Fruit fly (Drosophila melanogaster) whole organism, embryonic: ENCODE measurements around the gene RpS9.
A peak's percentile ranks its signal among the peaks of the same experiment; 100 is the strongest.

ENCODE experiments used
- Ada2b ChIP-seq: fragments of 200-800 bp; sonication (Bioruptor generic); IDR thresholded peaks from 2 replicates; pipeline ENCODE4 v1.3.6; 2022; ENCODE audit warnings: missing biosample characterization, missing genetic modification characterization
- Blimp-1 ChIP-seq: fragments of 200-800 bp; sonication (Bioruptor generic); optimal IDR thresholded peaks from 3 replicates; lab custom pipeline; 2018; ENCODE audit warnings: missing biosample characterization, missing genetic modification characterization, mild to moderate bottlenecking, moderate library complexity, missing genetic modification reagents
- CG10654 ChIP-seq: fragments of 200-800 bp; sonication (Bioruptor generic); optimal IDR thresholded peaks from 2 replicates; lab custom pipeline; 2016; ENCODE audit warnings: missing biosample characterization, missing genetic modification characterization
- CG11085 ChIP-seq: fragments of 200-800 bp; sonication (Bioruptor generic); IDR thresholded peaks from 2 replicates; pipeline ENCODE4 v1.3.6; 2022; ENCODE audit warnings: missing biosample characterization, missing genetic modification characterization
- CG12769 ChIP-seq: fragments of 200-800 bp; sonication (Bioruptor generic); optimal IDR thresholded peaks from 2 replicates; lab custom pipeline; 2019; ENCODE audit warnings: missing biosample characterization, mild to moderate bottlenecking, missing genetic modification characterization, moderate library complexity
- CG13287 ChIP-seq: fragments of 200-800 bp; sonication (Bioruptor generic); IDR thresholded peaks from 2 replicates; pipeline ENCODE4 v1.3.6; 2022; ENCODE audit warnings: missing biosample characterization, missing genetic modification characterization; ENCODE audit not compliant: partially characterized antibody
- CG13296 ChIP-seq: fragments of 200-800 bp; sonication (Bioruptor generic); optimal IDR thresholded peaks from 3 replicates; lab custom pipeline; 2018; ENCODE audit warnings: missing biosample characterization, mild to moderate bottlenecking, missing genetic modification characterization
- CG14441 ChIP-seq: fragments of 200-800 bp; sonication (Bioruptor generic); IDR thresholded peaks from 2 replicates; pipeline ENCODE4 v1.3.6; 2022; ENCODE audit warnings: missing biosample characterization, missing genetic modification characterization
- CG15514 ChIP-seq: fragments of 200-800 bp; sonication (Bioruptor generic); optimal IDR thresholded peaks from 3 replicates; lab custom pipeline; 2017; ENCODE audit warnings: missing biosample characterization, missing genetic modification characterization, mild to moderate bottlenecking, moderate library complexity, missing genetic modification reagents
- CG16813 ChIP-seq: fragments of 200-800 bp; sonication (Bioruptor generic); IDR thresholded peaks from 3 replicates; pipeline ENCODE4 v1.3.6; 2022; ENCODE audit warnings: missing biosample characterization, missing genetic modification characterization; ENCODE audit not compliant: partially characterized antibody
- CG16863 ChIP-seq: fragments of 200-800 bp; sonication (Bioruptor generic); optimal IDR thresholded peaks from 3 replicates; lab custom pipeline; 2016; ENCODE audit warnings: missing biosample characterization, missing genetic modification characterization
- CG17385 ChIP-seq: fragments of 200-800 bp; sonication (Bioruptor generic); optimal IDR thresholded peaks from 3 replicates; lab custom pipeline; 2018; ENCODE audit warnings: missing biosample characterization, mild to moderate bottlenecking, missing genetic modification characterization
- CG18262 ChIP-seq: fragments of 200-800 bp; optimal IDR thresholded peaks from 3 replicates; lab custom pipeline; 2019; ENCODE audit warnings: missing biosample characterization, mild to moderate bottlenecking, missing genetic modification characterization, moderate library complexity
- CG18476 ChIP-seq: fragments of 200-800 bp; sonication (Bioruptor generic); optimal IDR thresholded peaks from 2 replicates; lab custom pipeline; 2016; ENCODE audit warnings: missing biosample characterization, mild to moderate bottlenecking, missing genetic modification characterization
- CG2678 ChIP-seq: fragments of 200-800 bp; sonication (Bioruptor generic); optimal IDR thresholded peaks from 3 replicates; lab custom pipeline; 2019; ENCODE audit warnings: missing biosample characterization, mild to moderate bottlenecking, missing genetic modification characterization, moderate library complexity
- CG2875 ChIP-seq: fragments of 200-800 bp; sonication (Bioruptor generic); optimal IDR thresholded peaks from 2 replicates; lab custom pipeline; 2017; ENCODE audit warnings: missing biosample characterization, mild to moderate bottlenecking, missing genetic modification characterization, missing genetic modification reagents
- CG30431 ChIP-seq: fragments of 200-800 bp; sonication (Bioruptor generic); optimal IDR thresholded peaks from 2 replicates; lab custom pipeline; 2017; ENCODE audit warnings: missing biosample characterization, missing genetic modification characterization
- CG3065 ChIP-seq: fragments of 200-800 bp; sonication (Bioruptor generic); optimal IDR thresholded peaks from 2 replicates; lab custom pipeline; 2016; ENCODE audit warnings: missing biosample characterization, missing genetic modification characterization
- CG3163 ChIP-seq: fragments of 200-800 bp; sonication (Bioruptor generic); optimal IDR thresholded peaks from 3 replicates; lab custom pipeline; 2016; ENCODE audit warnings: missing biosample characterization, missing genetic modification characterization
- CG34376 ChIP-seq: fragments of 200-800 bp; sonication (Bioruptor generic); optimal IDR thresholded peaks from 2 replicates; lab custom pipeline; 2018; ENCODE audit warnings: missing biosample characterization, mild to moderate bottlenecking, missing genetic modification characterization
- CG4707 ChIP-seq: fragments of 200-800 bp; sonication (Bioruptor generic); optimal IDR thresholded peaks from 2 replicates; lab custom pipeline; 2018; ENCODE audit warnings: missing biosample characterization, mild to moderate bottlenecking, missing genetic modification characterization, moderate library complexity
- CG6689 ChIP-seq: fragments of 200-800 bp; sonication (Bioruptor generic); IDR thresholded peaks from 2 replicates; pipeline ENCODE4 v1.3.6; 2022; ENCODE audit warnings: missing biosample characterization, missing genetic modification characterization
- CG7839 ChIP-seq: fragments of 200-800 bp; sonication (Bioruptor generic); optimal IDR thresholded peaks from 3 replicates; lab custom pipeline; 2018; ENCODE audit warnings: missing biosample characterization, mild to moderate bottlenecking, missing genetic modification characterization, moderate library complexity
- CG9437 ChIP-seq: fragments of 200-800 bp; sonication (Bioruptor generic); optimal IDR thresholded peaks from 2 replicates; lab custom pipeline; 2018; ENCODE audit warnings: missing biosample characterization, mild to moderate bottlenecking, missing genetic modification characterization
- D ChIP-seq, 2 experiments: fragments of 200-800 bp in 1 of 2; fragments of >200 bp in 1 of 2; sonication (Bioruptor generic) in 1 of 2; optimal IDR thresholded peaks; 2 replicates in 1 of 2; 3 replicates in 1 of 2; lab custom pipeline; 2017; ENCODE audit warnings: mild to moderate bottlenecking in 1 of 2, missing biosample characterization in 1 of 2, missing genetic modification characterization in 1 of 2, missing genetic modification reagents in 1 of 2
- Drgx ChIP-seq: fragments of 200-800 bp; sonication (Bioruptor generic); IDR thresholded peaks from 2 replicates; pipeline ENCODE4 v1.3.6; 2022; ENCODE audit warnings: missing biosample characterization, missing genetic modification characterization
- Elba2 ChIP-seq: fragments of 200-800 bp; sonication (Bioruptor generic); optimal IDR thresholded peaks from 3 replicates; lab custom pipeline; 2016; ENCODE audit warnings: missing biosample characterization, missing genetic modification characterization
- HmgD ChIP-seq: fragments of 200-800 bp; sonication (Bioruptor generic); optimal IDR thresholded peaks from 3 replicates; lab custom pipeline; 2016; ENCODE audit warnings: missing biosample characterization, missing genetic modification characterization
- Hr51 ChIP-seq, 2 experiments: fragments of 200-800 bp; sonication (Bioruptor generic); optimal IDR thresholded peaks; 2 replicates in 1 of 2; 3 replicates in 1 of 2; lab custom pipeline; 2016 to 2018; ENCODE audit warnings: missing biosample characterization in 2 of 2, missing genetic modification characterization in 2 of 2, mild to moderate bottlenecking in 1 of 2, moderate library complexity in 1 of 2
- Med ChIP-seq: fragments of 200-800 bp; sonication (Bioruptor generic); peaks from one replicate; lab custom pipeline; 2016; ENCODE audit warnings: missing biosample characterization, missing genetic modification characterization, mild to moderate bottlenecking, inconsistent platforms, moderate library complexity
- Pdp1 ChIP-seq, 2 experiments: fragments of 200-800 bp; sonication (Bioruptor generic); optimal IDR thresholded peaks; 3 replicates each; lab custom pipeline; 2016; ENCODE audit warnings: missing biosample characterization in 2 of 2, missing genetic modification characterization in 2 of 2, mild to moderate bottlenecking in 1 of 2, moderate library complexity in 1 of 2
- Spps ChIP-seq: fragments of 200-800 bp; sonication (Bioruptor generic); optimal IDR thresholded peaks from 2 replicates; lab custom pipeline; 2018; ENCODE audit warnings: missing biosample characterization, mild to moderate bottlenecking, missing genetic modification characterization
- Xrp1 ChIP-seq: fragments of 200-800 bp; sonication (Bioruptor generic); IDR thresholded peaks from 2 replicates; pipeline ENCODE4 v1.3.6; 2022; ENCODE audit warnings: missing biosample characterization, missing genetic modification characterization
- bowl ChIP-seq: fragments of 200-800 bp; sonication (Bioruptor generic); IDR thresholded peaks from 2 replicates; pipeline ENCODE4 v1.3.6; 2022; ENCODE audit warnings: missing biosample characterization, missing genetic modification characterization
- cg ChIP-seq: fragments of 200-800 bp; sonication (Bioruptor generic); optimal IDR thresholded peaks from 3 replicates; lab custom pipeline; 2019; ENCODE audit warnings: missing biosample characterization, mild to moderate bottlenecking, missing genetic modification characterization, moderate library complexity
- chinmo ChIP-seq: fragments of 200-800 bp; sonication (Bioruptor generic); IDR thresholded peaks from 4 replicates; pipeline ENCODE4 v1.3.6; 2022; ENCODE audit warnings: missing biosample characterization, missing genetic modification characterization; ENCODE audit not compliant: partially characterized antibody
- gsb ChIP-seq: fragments of 200-800 bp; sonication (Bioruptor generic); IDR thresholded peaks from 2 replicates; pipeline ENCODE4 v1.3.6; 2022; ENCODE audit warnings: missing biosample characterization, missing genetic modification characterization
- gsb-n ChIP-seq: fragments of 200-800 bp; sonication (Bioruptor generic); optimal IDR thresholded peaks from 3 replicates; lab custom pipeline; 2018; ENCODE audit warnings: missing biosample characterization, mild to moderate bottlenecking, missing genetic modification characterization
- hkb ChIP-seq, 2 experiments: fragments of 200-800 bp in 1 of 2; fragments of >200 bp in 1 of 2; sonication (Bioruptor generic) in 1 of 2; IDR thresholded peaks in 1 of 2; optimal IDR thresholded peaks in 1 of 2; 2 replicates each; pipeline versions ENCODE4 v1.3.6 to Lab custom; 2017 to 2022; ENCODE audit warnings: missing biosample characterization in 1 of 2, missing genetic modification characterization in 1 of 2
- kni ChIP-seq: fragments of 200-800 bp; sonication (Bioruptor generic); optimal IDR thresholded peaks from 3 replicates; lab custom pipeline; 2017; ENCODE audit warnings: mild to moderate bottlenecking, missing biosample characterization, missing genetic modification reagents, missing genetic modification characterization
- mam ChIP-seq: fragments of 200-800 bp; sonication (Bioruptor generic); optimal IDR thresholded peaks from 3 replicates; lab custom pipeline; 2016; ENCODE audit warnings: missing biosample characterization, missing genetic modification characterization
- oc ChIP-seq: fragments of 200-800 bp; sonication (Bioruptor generic); optimal IDR thresholded peaks from 2 replicates; lab custom pipeline; 2018; ENCODE audit warnings: missing biosample characterization, mild to moderate bottlenecking, missing genetic modification characterization, moderate library complexity
- slp2 ChIP-seq: fragments of 200-800 bp; sonication (Bioruptor generic); optimal IDR thresholded peaks from 2 replicates; lab custom pipeline; 2016; ENCODE audit warnings: missing biosample characterization, missing genetic modification characterization
- tin ChIP-seq: fragments of 200-800 bp; sonication (Bioruptor generic); optimal IDR thresholded peaks from 3 replicates; lab custom pipeline; 2016; ENCODE audit warnings: missing biosample characterization, missing genetic modification characterization
- tll ChIP-seq, 2 experiments: fragments of 200-800 bp in 1 of 2; fragments of >200 bp in 1 of 2; sonication (Bioruptor generic) in 1 of 2; optimal IDR thresholded peaks; 2 replicates each; lab custom pipeline; 2017 to 2019; ENCODE audit warnings: missing biosample characterization in 2 of 2, missing genetic modification characterization in 2 of 2, mild to moderate bottlenecking in 1 of 2, moderate library complexity in 1 of 2
- yki ChIP-seq: fragments of >200 bp; optimal IDR thresholded peaks from 3 replicates; lab custom pipeline; 2018

RpS9 gene

DNA sequence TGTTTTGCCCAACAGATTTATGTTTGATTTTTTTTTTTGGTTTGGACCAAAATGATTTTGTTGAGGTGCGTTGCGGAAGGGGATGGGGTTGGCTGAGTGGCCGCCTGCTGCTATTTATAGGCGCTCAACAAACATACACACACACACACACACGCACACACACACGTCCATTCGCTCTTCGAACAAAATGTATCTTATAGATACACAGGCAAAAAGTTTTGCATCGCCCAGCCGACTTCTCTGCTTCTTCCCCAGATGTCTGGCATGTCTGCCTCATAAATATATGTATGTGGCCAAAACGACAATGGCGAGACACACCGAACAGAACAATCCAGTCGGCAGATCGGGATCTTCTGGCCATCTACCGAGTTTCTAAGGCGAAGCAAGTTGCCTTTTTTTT, 37.5 kb upstream of the RpS9 start:
- TF ChIP-seq CG12769 (tag; lab: Kevin White, UChicago) (peak; percentile 53), CG7839 (tag; lab: Kevin White, UChicago) (no peak), cg (peak; percentile 31), CG2875 (no peak), CG17385 (peak; percentile 26), Med (GFP tag; lab: Kevin White, UChicago) (peak; percentile 34), mam (GFP tag; lab: Kevin White, UChicago) (no peak), Elba2 (GFP tag; lab: Kevin White, UChicago) (no peak), CG10654 (GFP tag; lab: Kevin White, UChicago) (no peak), chinmo (0 out of 4 replicates have a peak, but pooled peaks have one; percentile 61), D (optimal IDR thresholded peaks at IDR 0.05; lab: Kevin White, UChicago) (no peak), D (GFP tag; optimal IDR thresholded peaks at IDR 0.05; lab: Kevin White, UChicago) (no peak)

DNA sequence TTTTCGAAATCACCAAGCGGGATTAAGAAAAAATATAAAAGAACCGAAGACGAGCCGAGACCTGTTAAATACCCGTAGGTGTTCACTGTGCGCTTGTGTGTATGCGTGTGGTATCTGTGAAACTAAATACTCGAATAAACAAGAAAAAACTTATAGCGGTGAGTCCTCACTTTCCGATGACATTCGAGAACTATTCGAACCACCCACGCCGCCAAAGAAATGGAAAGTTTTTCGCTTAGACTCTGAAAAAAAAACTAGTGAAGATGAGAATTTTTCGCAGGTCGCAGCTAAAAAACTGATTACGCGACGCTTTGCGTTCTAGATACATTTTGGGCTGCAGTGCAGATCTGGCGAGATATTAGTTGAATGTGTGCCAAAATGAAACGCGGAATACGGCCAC, 36.6 kb upstream of the RpS9 start:
- TF ChIP-seq Blimp-1 (GFP tag; lab: Kevin White, UChicago) (peak; percentile 92), slp2 (no peak), CG11085 (GFP tag; lab: Robert Waterston, UW) (no peak), Pdp1 (GFP tag; optimal IDR thresholded peaks at IDR 0.05; lab: Kevin White, UChicago) (peak in 1 of 2 experiments; percentile 7), hkb (optimal IDR thresholded peaks at IDR 0.05; lab: Kevin White, UChicago) (peak; percentile 66), hkb (GFP tag; IDR thresholded peaks at IDR 0.05; lab: Robert Waterston, UW) (no peak), CG18476 (GFP tag; lab: Kevin White, UChicago) (peak; percentile 40), HmgD (GFP tag; lab: Kevin White, UChicago) (no peak)

DNA sequence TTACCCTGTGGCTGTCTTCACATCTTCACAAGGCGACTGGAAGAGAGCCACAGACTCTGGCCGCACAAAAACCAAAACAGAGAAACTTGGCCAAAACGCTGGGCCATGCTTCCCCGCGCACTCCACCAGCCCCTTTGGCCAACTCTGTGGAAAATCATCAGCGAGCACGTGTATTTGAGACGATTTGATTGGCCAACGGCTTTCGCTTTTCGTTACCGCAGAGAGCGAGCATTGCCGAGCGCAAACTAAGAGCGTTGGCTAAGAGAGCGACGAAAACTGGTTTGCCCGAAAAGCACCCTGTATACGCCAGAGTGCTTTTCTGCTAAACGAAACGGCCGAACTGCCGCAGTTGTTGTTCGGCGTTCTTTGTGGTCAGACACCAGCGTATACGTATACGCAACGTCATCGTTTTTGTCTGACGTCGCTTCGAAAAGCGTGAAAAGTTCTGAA, 35.6 kb upstream of the RpS9 start, which contains the start of gene CG42673:
TSS of gene CG42673 (plus strand) at position 346 of the 450 bp plus-strand sequence.
- TF ChIP-seq Hr51 (GFP tag; optimal IDR thresholded peaks at IDR 0.05; lab: Kevin White, UChicago): no peak
- peak; percentile 29 for TF ChIP-seq CG13296
- TF ChIP-seq CG30431 (GFP tag; lab: Kevin White, UChicago): no peak
- TF ChIP-seq yki (lab: Kevin White, UChicago): peak; percentile 33
- TF ChIP-seq gsb (GFP tag; lab: Robert Waterston, UW): no peak
- no peak for TF ChIP-seq CG9437
- TF ChIP-seq kni (GFP tag; lab: Kevin White, UChicago): peak; percentile 32
- TF ChIP-seq hkb (optimal IDR thresholded peaks at IDR 0.05; lab: Kevin White, UChicago): no peak
- peak; percentile 52 for TF ChIP-seq hkb (GFP tag; IDR thresholded peaks at IDR 0.05; lab: Robert Waterston, UW)
- TF ChIP-seq CG14441: no peak
- TF ChIP-seq CG4707 (GFP tag; lab: Kevin White, UChicago): no peak
- peak; percentile 4 for TF ChIP-seq CG18262 (tag; lab: Kevin White, UChicago)
- no peak for TF ChIP-seq CG2678
- peak; percentile 99 for TF ChIP-seq CG3163 (GFP tag; lab: Kevin White, UChicago)
- no peak for TF ChIP-seq CG16813
- TF ChIP-seq CG6689 (GFP tag; lab: Robert Waterston, UW): no peak
- no peak for TF ChIP-seq Spps (tag; lab: Kevin White, UChicago)
- no peak for TF ChIP-seq gsb-n (tag; lab: Kevin White, UChicago)
- TF ChIP-seq CG15514: peak; percentile 14
- no peak for TF ChIP-seq tll (GFP tag; optimal IDR thresholded peaks at IDR 0.05; lab: Kevin White, UChicago)
- TF ChIP-seq tin: no peak
- no peak for TF ChIP-seq CG16863
- peak; percentile 60 for TF ChIP-seq Drgx
- no peak for TF ChIP-seq Ada2b (GFP tag; lab: Robert Waterston, UW)
- TF ChIP-seq oc (tag; lab: Kevin White, UChicago): peak; percentile 2
- TF ChIP-seq CG34376 (GFP tag; lab: Kevin White, UChicago): peak; percentile 0
- peak; percentile 22; the same call in 1 of the 2 replicates for TF ChIP-seq bowl (GFP tag; lab: Robert Waterston, UW)
- no peak for TF ChIP-seq CG11085 (GFP tag; lab: Robert Waterston, UW)
- TF ChIP-seq CG13287 (GFP tag; lab: Robert Waterston, UW): peak; percentile 62
- TF ChIP-seq Med (GFP tag; lab: Kevin White, UChicago): peak; percentile 82
- no peak for TF ChIP-seq CG3065 (GFP tag; lab: Kevin White, UChicago)
- 0 out of 2 replicates have a peak, but pooled peaks have one; percentile 5 for TF ChIP-seq Xrp1
